Worm (Caenorhabditis elegans): ENCODE data around the gene Y62H9A.5.

Gene Y62H9A.5

ce11 chrX:11854903-11855302 lies 27.8 kb downstream of the Y62H9A.5 start, which contains the start of gene F54F7.8:
TSS of gene F54F7.8 (minus strand) at chrX:11855003.
- TF ChIP-seq unc-62 (GFP tag; optimal IDR thresholded peaks at IDR 0.05) (no peak), nhr-28 (tag; optimal IDR thresholded peaks at IDR 0.05) (no peak)

- TF ChIP-seq sem-2 (GFP tag; optimal IDR thresholded peaks at IDR 0.05) (no peak), sptf-1 (tag; optimal IDR thresholded peaks at IDR 0.05) (no peak), ham-2 (GFP tag; optimal IDR thresholded peaks at IDR 0.05) (no peak), ceh-83 (GFP tag; optimal IDR thresholded peaks at IDR 0.05) (no peak), ztf-11 (tag; optimal IDR thresholded peaks at IDR 0.05) (no peak), elt-3 (tag; optimal IDR thresholded peaks at IDR 0.05) (no peak), ceh-43 (GFP tag; optimal IDR thresholded peaks at IDR 0.05) (no peak), nhr-28 (tag; optimal IDR thresholded peaks at IDR 0.05) (no peak)
Observed at ce11 chrX:11854432-11854831, 28.3 kb downstream of the Y62H9A.5 start.

ce11 chrX:11852494-11852893 lies 30.2 kb downstream of the Y62H9A.5 start, which contains the start of gene xtr-1:
TSS of gene xtr-1 (plus strand) at chrX:11852794.
- TF ChIP-seq unc-120 (tag; optimal IDR thresholded peaks at IDR 0.05; ENCODE audit: poor library complexity, severe bottlenecking) = no peak
- TF ChIP-seq ceh-83 (GFP tag; optimal IDR thresholded peaks at IDR 0.05) = no peak
- no peak for TF ChIP-seq flh-1 (GFP tag; optimal IDR thresholded peaks at IDR 0.05)
- no peak for TF ChIP-seq ces-1 (GFP tag; optimal IDR thresholded peaks at IDR 0.05)
- no peak for TF ChIP-seq unc-39 (tag; optimal IDR thresholded peaks at IDR 0.05)
- no peak for TF ChIP-seq snpc-4 (tag; optimal IDR thresholded peaks at IDR 0.05)
- TF ChIP-seq nhr-237 (tag; optimal IDR thresholded peaks at IDR 0.05) = no peak
- TF ChIP-seq mab-5 (tag; optimal IDR thresholded peaks at IDR 0.05) = no peak
- TF ChIP-seq mep-1 (tag; optimal IDR thresholded peaks at IDR 0.05) = no peak
- no peak for TF ChIP-seq ztf-11 (tag; optimal IDR thresholded peaks at IDR 0.05)

ce11 chrX:11850572-11850971 lies 32.1 kb downstream of the Y62H9A.5 start, which contains the start of gene F54F7.14:
TSS of gene F54F7.14 (plus strand) at chrX:11850872.
- no peak for TF ChIP-seq ztf-11 (tag; optimal IDR thresholded peaks at IDR 0.05)

ce11 chrX:11850082-11850481 lies 32.6 kb downstream of the Y62H9A.5 start, which contains the start of gene F54F7.3:
TSS of gene F54F7.3 (minus strand) at chrX:11850182.
- TF ChIP-seq bed-3 (GFP tag; optimal IDR thresholded peaks at IDR 0.05) (no peak), elt-3 (tag; optimal IDR thresholded peaks at IDR 0.05) (no peak), sptf-1 (tag; optimal IDR thresholded peaks at IDR 0.05) (no peak), drap-1 (GFP tag; optimal IDR thresholded peaks at IDR 0.05) (no peak), sem-2 (GFP tag; optimal IDR thresholded peaks at IDR 0.05) (no peak), unc-62 (GFP tag; optimal IDR thresholded peaks at IDR 0.05) (no peak), hlh-1 (tag; optimal IDR thresholded peaks at IDR 0.05) (no peak), nhr-237 (tag; optimal IDR thresholded peaks at IDR 0.05) (no peak), mls-2 (tag; optimal IDR thresholded peaks at IDR 0.05) (no peak), unc-120 (tag; optimal IDR thresholded peaks at IDR 0.05; ENCODE audit: poor library complexity, severe bottlenecking) (no peak), lin-13 (tag; optimal IDR thresholded peaks at IDR 0.05) (no peak)

ce11 chrX:11848618-11849017 lies 34.1 kb downstream of the Y62H9A.5 start, which contains the start of gene F54F7.9:
TSS of gene F54F7.9 (minus strand) at chrX:11848718.
- no peak for TF ChIP-seq snpc-4 (tag; optimal IDR thresholded peaks at IDR 0.05)
- no peak for TF ChIP-seq unc-120 (tag; optimal IDR thresholded peaks at IDR 0.05; ENCODE audit: poor library complexity, severe bottlenecking)
- TF ChIP-seq pha-4 (tag; optimal IDR thresholded peaks at IDR 0.05) = no peak
- TF ChIP-seq drap-1 (GFP tag; optimal IDR thresholded peaks at IDR 0.05) = no peak
- no peak for TF ChIP-seq nhr-237 (tag; optimal IDR thresholded peaks at IDR 0.05)
- no peak for TF ChIP-seq mep-1 (tag; optimal IDR thresholded peaks at IDR 0.05)
- TF ChIP-seq ceh-83 (GFP tag; optimal IDR thresholded peaks at IDR 0.05) = no peak
- TF ChIP-seq ces-1 (GFP tag; optimal IDR thresholded peaks at IDR 0.05) = no peak
- no peak for TF ChIP-seq nhr-2 (tag; optimal IDR thresholded peaks at IDR 0.05)
- TF ChIP-seq blmp-1 (tag; optimal IDR thresholded peaks at IDR 0.05) = no peak
- no peak for TF ChIP-seq M03D4.4 (tag; optimal IDR thresholded peaks at IDR 0.05)

- TF ChIP-seq M03D4.4 (tag; optimal IDR thresholded peaks at IDR 0.05) = no peak
- no peak for TF ChIP-seq zip-8 (tag; optimal IDR thresholded peaks at IDR 0.05)
- no peak for TF ChIP-seq tbx-8 (GFP tag; optimal IDR thresholded peaks at IDR 0.05)
- TF ChIP-seq nhr-28 (tag; optimal IDR thresholded peaks at IDR 0.05) = no peak
- no peak for TF ChIP-seq lin-13 (tag; optimal IDR thresholded peaks at IDR 0.05)
- TF ChIP-seq elt-3 (tag; optimal IDR thresholded peaks at IDR 0.05) = no peak
- TF ChIP-seq ham-2 (GFP tag; optimal IDR thresholded peaks at IDR 0.05) = no peak
- TF ChIP-seq nhr-237 (tag; optimal IDR thresholded peaks at IDR 0.05) = no peak
- no peak for TF ChIP-seq lsy-2 (tag; optimal IDR thresholded peaks at IDR 0.05)
- no peak for TF ChIP-seq blmp-1 (tag; optimal IDR thresholded peaks at IDR 0.05)
- no peak for TF ChIP-seq ces-1 (GFP tag; optimal IDR thresholded peaks at IDR 0.05)
- no peak for TF ChIP-seq flh-1 (GFP tag; optimal IDR thresholded peaks at IDR 0.05)
- no peak for TF ChIP-seq bed-3 (GFP tag; optimal IDR thresholded peaks at IDR 0.05)
- no peak for TF ChIP-seq elt-1 (tag; optimal IDR thresholded peaks at IDR 0.05; ENCODE audit: borderline replicate concordance, insufficient read depth)
- TF ChIP-seq pha-4 (tag; optimal IDR thresholded peaks at IDR 0.05) = no peak
- TF ChIP-seq hlh-1 (tag; optimal IDR thresholded peaks at IDR 0.05) = no peak
- no peak for TF ChIP-seq unc-39 (tag; optimal IDR thresholded peaks at IDR 0.05)
- no peak for TF ChIP-seq nhr-76 (tag; optimal IDR thresholded peaks at IDR 0.05)
Observed at ce11 chrX:11843363-11843762, 39.3 kb downstream of the Y62H9A.5 start, which contains the start of gene F54F7.2. TSS of gene F54F7.2 (plus strand) at chrX:11843663.

Data from whole organism, mixed stage, embryonic.